Worm (Caenorhabditis elegans) whole organism, L2 larva: ENCODE measurements around the gene gcy-9.

ENCODE experiments used
- C34F6.9 ChIP-seq: fragments of 150-350 bp; optimal IDR thresholded peaks from 2 replicates; lab custom pipeline; 2014; ENCODE audit warnings: missing biosample characterization, missing genetic modification characterization
- F13H6.1 ChIP-seq: sonication (generic microtip); optimal IDR thresholded peaks from 2 replicates; lab custom pipeline; 2016; ENCODE audit warnings: missing genetic modification characterization, missing compliant biosample characterization
- Y55F3AM.14 ChIP-seq: fragments of 200-800 bp; sonication (Bioruptor generic); optimal IDR thresholded peaks from 2 replicates; lab custom pipeline; 2018; ENCODE audit warnings: mild to moderate bottlenecking, missing genetic modification characterization, missing compliant biosample characterization
- ZK546.5 ChIP-seq: sonication (generic microtip); optimal IDR thresholded peaks from 2 replicates; lab custom pipeline; 2017; ENCODE audit warnings: missing biosample characterization, missing genetic modification characterization
- alr-1 ChIP-seq: fragments of 150-350 bp; optimal IDR thresholded peaks from 2 replicates; lab custom pipeline; 2014; ENCODE audit warnings: missing biosample characterization, missing genetic modification characterization
- ama-1 ChIP-seq: fragments of 150-350 bp; optimal IDR thresholded peaks from 2 replicates; lab custom pipeline; 2018; ENCODE audit warnings: inconsistent platforms
- blmp-1 ChIP-seq: sonication (generic microtip); optimal IDR thresholded peaks from 2 replicates; lab custom pipeline; 2017; ENCODE audit warnings: missing genetic modification characterization, mild to moderate bottlenecking, missing compliant biosample characterization, antibody characterized with exemption, moderate library complexity; ENCODE audit not compliant: insufficient read depth
- ceh-16 ChIP-seq: fragments of 150-350 bp; optimal IDR thresholded peaks from 2 replicates; lab custom pipeline; 2014; ENCODE audit warnings: missing biosample characterization, missing genetic modification characterization
- ceh-82 ChIP-seq: fragments of 150-350 bp; optimal IDR thresholded peaks from 2 replicates; lab custom pipeline; 2014; ENCODE audit warnings: missing biosample characterization, missing genetic modification characterization
- crh-2 ChIP-seq: sonication (generic microtip); optimal IDR thresholded peaks from 2 replicates; lab custom pipeline; 2017; ENCODE audit warnings: missing biosample characterization, missing genetic modification characterization
- dmd-4 ChIP-seq: sonication (generic microtip); optimal IDR thresholded peaks from 2 replicates; lab custom pipeline; 2017; ENCODE audit warnings: missing biosample characterization, missing genetic modification characterization
- egl-27 ChIP-seq: sonication (generic microtip); optimal IDR thresholded peaks from 3 replicates; lab custom pipeline; 2017; ENCODE audit warnings: missing biosample characterization, missing genetic modification reagents, missing genetic modification characterization
- elt-1 ChIP-seq: fragments of 150-350 bp; optimal IDR thresholded peaks from 2 replicates; lab custom pipeline; 2014; ENCODE audit warnings: missing biosample characterization, missing genetic modification characterization
- elt-3 ChIP-seq: sonication (generic microtip); optimal IDR thresholded peaks from 2 replicates; lab custom pipeline; 2017; ENCODE audit warnings: missing biosample characterization, missing genetic modification characterization
- fos-1 ChIP-seq: fragments of 150-350 bp; optimal IDR thresholded peaks from 2 replicates; lab custom pipeline; 2014; ENCODE audit warnings: missing biosample characterization, missing genetic modification characterization
- gmeb-1 ChIP-seq: fragments of 150-350 bp; optimal IDR thresholded peaks from 2 replicates; lab custom pipeline; 2014; ENCODE audit warnings: missing biosample characterization, missing genetic modification characterization
- lin-13 ChIP-seq: fragments of 150-350 bp; optimal IDR thresholded peaks from 2 replicates; lab custom pipeline; 2014; ENCODE audit warnings: missing biosample characterization, missing genetic modification reagents, missing genetic modification characterization
- lin-39 ChIP-seq: fragments of 150-350 bp; optimal IDR thresholded peaks from 2 replicates; lab custom pipeline; 2014; ENCODE audit warnings: missing biosample characterization, missing genetic modification reagents, missing genetic modification characterization
- lsy-2 ChIP-seq, 2 experiments: fragments of 150-350 bp in 1 of 2; sonication (generic microtip) in 1 of 2; optimal IDR thresholded peaks; 2 replicates each; lab custom pipeline; 2014 to 2017; ENCODE audit warnings: missing biosample characterization in 2 of 2, missing genetic modification characterization in 2 of 2
- mab-5 ChIP-seq: fragments of 150-350 bp; optimal IDR thresholded peaks from 2 replicates; lab custom pipeline; 2014; ENCODE audit warnings: missing biosample characterization, missing genetic modification characterization
- mdl-1 ChIP-seq, 2 experiments: fragments of 150-350 bp in 1 of 2; sonication (generic microtip) in 1 of 2; optimal IDR thresholded peaks; 2 replicates each; lab custom pipeline; 2017; ENCODE audit warnings: missing biosample characterization in 2 of 2, missing genetic modification characterization in 2 of 2
- nhr-10 ChIP-seq: sonication (generic microtip); optimal IDR thresholded peaks from 2 replicates; lab custom pipeline; 2017; ENCODE audit warnings: missing biosample characterization, missing genetic modification characterization
- nhr-129 ChIP-seq: fragments of 150-350 bp; optimal IDR thresholded peaks from 2 replicates; lab custom pipeline; 2014; ENCODE audit warnings: missing biosample characterization, missing genetic modification characterization
- nhr-23 ChIP-seq: fragments of 150-350 bp; optimal IDR thresholded peaks from 2 replicates; lab custom pipeline; 2014; ENCODE audit warnings: missing biosample characterization, missing genetic modification reagents, missing genetic modification characterization
- nhr-237 ChIP-seq: fragments of 150-350 bp; optimal IDR thresholded peaks from 2 replicates; lab custom pipeline; 2014; ENCODE audit warnings: missing biosample characterization, missing genetic modification characterization
- nhr-25 ChIP-seq: fragments of 150-350 bp; sonication (generic microtip); optimal IDR thresholded peaks from 3 replicates; lab custom pipeline; 2014; ENCODE audit warnings: missing biosample characterization, missing genetic modification characterization
- nhr-6 ChIP-seq: fragments of 150-350 bp; optimal IDR thresholded peaks from 2 replicates; lab custom pipeline; 2014; ENCODE audit warnings: missing biosample characterization, missing genetic modification characterization
- nhr-77 ChIP-seq: fragments of 150-350 bp; optimal IDR thresholded peaks from 2 replicates; lab custom pipeline; 2014; ENCODE audit warnings: missing biosample characterization, missing genetic modification characterization
- sem-4 ChIP-seq: fragments of 150-350 bp; optimal IDR thresholded peaks from 2 replicates; lab custom pipeline; 2014; ENCODE audit warnings: missing biosample characterization, missing genetic modification reagents, missing genetic modification characterization
- skn-1 ChIP-seq: sonication (generic microtip); optimal IDR thresholded peaks from 2 replicates; lab custom pipeline; 2017; ENCODE audit warnings: missing biosample characterization, missing genetic modification characterization
- sma-9 ChIP-seq, 2 experiments: fragments of 150-350 bp in 1 of 2; sonication (generic microtip) in 1 of 2; optimal IDR thresholded peaks; 2 replicates each; lab custom pipeline; 2014 to 2016; ENCODE audit warnings: missing genetic modification characterization in 2 of 2, mild to moderate bottlenecking in 1 of 2, missing biosample characterization in 1 of 2, missing compliant biosample characterization in 1 of 2, missing genetic modification reagents in 1 of 2, moderate library complexity in 1 of 2
- snpc-4 ChIP-seq: fragments of 150-350 bp; optimal IDR thresholded peaks from 2 replicates; lab custom pipeline; 2014; ENCODE audit warnings: missing biosample characterization, missing genetic modification characterization
- unc-55 ChIP-seq: fragments of 150-350 bp; sonication (generic microtip); optimal IDR thresholded peaks from 3 replicates; lab custom pipeline; 2014; ENCODE audit warnings: missing biosample characterization, missing genetic modification reagents, missing genetic modification characterization
- zag-1 ChIP-seq: fragments of 150-350 bp; optimal IDR thresholded peaks from 2 replicates; lab custom pipeline; 2014; ENCODE audit warnings: missing biosample characterization, missing genetic modification characterization
- ztf-11 ChIP-seq: sonication (generic microtip); optimal IDR thresholded peaks from 2 replicates; lab custom pipeline; 2017; ENCODE audit warnings: missing biosample characterization, missing genetic modification characterization

gcy-9 gene

ce11 chrX:11339375-11339924, 1.8 kb upstream of the gcy-9 start, which contains the start of gene aco-1:
TSS of gene aco-1 (plus strand) at chrX:11339874.
- TF ChIP-seq blmp-1 (tag; lab: Kevin White, UChicago) = peak; percentile 9
- peak; percentile 47 for TF ChIP-seq C34F6.9 (tag; lab: Kevin White, UChicago)
- peak; percentile 27 for TF ChIP-seq crh-2
- TF ChIP-seq nhr-129 (tag; lab: Kevin White, UChicago) = peak; percentile 75
- TF ChIP-seq sem-4 (tag; lab: Kevin White, UChicago) = peak; percentile 1
- peak; percentile 13 for TF ChIP-seq F13H6.1 (tag; lab: Kevin White, UChicago)
- TF ChIP-seq nhr-23 = no peak
- peak; percentile 24 for TF ChIP-seq fos-1 (tag; lab: Kevin White, UChicago)
- peak; percentile 11 for TF ChIP-seq Y55F3AM.14
- peak; percentile 40 for TF ChIP-seq nhr-6
- peak; percentile 18 for TF ChIP-seq sma-9 (GFP tag; optimal IDR thresholded peaks at IDR 0.05; lab: Kevin White, UChicago)
- TF ChIP-seq sma-9 (tag; optimal IDR thresholded peaks at IDR 0.05; lab: Kevin White, UChicago) = no peak
- no peak for TF ChIP-seq lsy-2 (tag; optimal IDR thresholded peaks at IDR 0.05; lab: Kevin White, UChicago)
- no peak for TF ChIP-seq elt-1 (tag; lab: Kevin White, UChicago)
- TF ChIP-seq ceh-16 = peak; percentile 21
- peak; percentile 29 for TF ChIP-seq unc-55 (GFP tag; lab: Kevin White, UChicago)
- no peak for TF ChIP-seq nhr-25 (tag; lab: Kevin White, UChicago)
- no peak for TF ChIP-seq nhr-237
- TF ChIP-seq gmeb-1 (tag; lab: Kevin White, UChicago) = peak; percentile 9

- TF ChIP-seq ztf-11 (no peak), nhr-77 (tag; lab: Kevin White, UChicago) (no peak), fos-1 (tag; lab: Kevin White, UChicago) (no peak), zag-1 (tag; lab: Kevin White, UChicago) (no peak), nhr-10 (tag; lab: Kevin White, UChicago) (no peak), ceh-82 (no peak), dmd-4 (no peak), lsy-2 (tag; optimal IDR thresholded peaks at IDR 0.05; lab: Kevin White, UChicago) (no peak), alr-1 (tag; lab: Kevin White, UChicago) (no peak), mab-5 (no peak), sem-4 (tag; lab: Kevin White, UChicago) (no peak), ama-1 (lab: Kevin White, UChicago) (no peak), sma-9 (GFP tag; optimal IDR thresholded peaks at IDR 0.05; lab: Kevin White, UChicago) (no peak), sma-9 (tag; optimal IDR thresholded peaks at IDR 0.05; lab: Kevin White, UChicago) (no peak), C34F6.9 (tag; lab: Kevin White, UChicago) (no peak), elt-3 (tag; lab: Kevin White, UChicago) (no peak), lin-39 (tag; lab: Kevin White, UChicago) (no peak), blmp-1 (tag; lab: Kevin White, UChicago) (no peak), nhr-23 (no peak), egl-27 (no peak), mdl-1 (tag; optimal IDR thresholded peaks at IDR 0.05; lab: Kevin White, UChicago) (no peak)
These were observed 588 bp downstream of the gcy-9 start for ce11 chrX:11337095-11337494.

ce11 chrX:11329424-11329823, 8.3 kb downstream of the gcy-9 start, which contains the start of gene npr-9:
TSS of gene npr-9 (plus strand) at chrX:11329724.
- TF ChIP-seq ceh-82 (no peak), zag-1 (tag; lab: Kevin White, UChicago) (no peak), nhr-6 (no peak), ZK546.5 (tag; lab: Kevin White, UChicago) (no peak), gmeb-1 (tag; lab: Kevin White, UChicago) (no peak), elt-1 (tag; lab: Kevin White, UChicago) (no peak), mdl-1 (tag; optimal IDR thresholded peaks at IDR 0.05; lab: Kevin White, UChicago) (no peak), crh-2 (no peak), skn-1 (tag; lab: Kevin White, UChicago) (no peak), snpc-4 (tag; lab: Kevin White, UChicago) (no peak), F13H6.1 (tag; lab: Kevin White, UChicago) (no peak), elt-3 (tag; lab: Kevin White, UChicago) (no peak), lin-13 (GFP tag; lab: Kevin White, UChicago) (no peak), lsy-2 (tag; optimal IDR thresholded peaks at IDR 0.05; lab: Kevin White, UChicago) (no peak)
- TF ChIP-seq, all 48 proteins: peak for 0

ce11 chrX:11328710-11329109, 9.0 kb downstream of the gcy-9 start:
- TF ChIP-seq nhr-23 (no peak), lsy-2 (tag; optimal IDR thresholded peaks at IDR 0.05; lab: Kevin White, UChicago) (no peak), C34F6.9 (tag; lab: Kevin White, UChicago) (no peak), nhr-6 (no peak), fos-1 (tag; lab: Kevin White, UChicago) (no peak), snpc-4 (tag; lab: Kevin White, UChicago) (no peak), nhr-25 (tag; lab: Kevin White, UChicago) (no peak), sma-9 (GFP tag; optimal IDR thresholded peaks at IDR 0.05; lab: Kevin White, UChicago) (no peak), sma-9 (tag; optimal IDR thresholded peaks at IDR 0.05; lab: Kevin White, UChicago) (no peak), lin-39 (tag; lab: Kevin White, UChicago) (no peak), blmp-1 (tag; lab: Kevin White, UChicago) (no peak)
